Worm (Caenorhabditis elegans) whole organism, young adult: ENCODE data around the gene F08F8.9.
A peak's percentile ranks its signal among the peaks of the same experiment; 100 is the strongest.

ENCODE experiments used
- B0261.1 ChIP-seq: sonication (generic microtip); optimal IDR thresholded peaks from 2 replicates; lab custom pipeline; 2016; ENCODE audit warnings: mild to moderate bottlenecking, missing genetic modification characterization, moderate library complexity, missing compliant biosample characterization
- F33H1.4 ChIP-seq: fragments of 200-800 bp; sonication (Bioruptor generic); IDR thresholded peaks from 2 replicates; pipeline ENCODE4 v1.3.6; 2022; ENCODE audit warnings: missing genetic modification reagents, missing genetic modification characterization, missing compliant biosample characterization
- F39B2.1 ChIP-seq: fragments of 200-800 bp; sonication (Bioruptor generic); IDR thresholded peaks from 2 replicates; pipeline ENCODE4 v1.3.6; 2022; ENCODE audit warnings: missing genetic modification reagents, missing genetic modification characterization, missing compliant biosample characterization
- F55B11.4 ChIP-seq: sonication (generic microtip); optimal IDR thresholded peaks from 2 replicates; lab custom pipeline; 2016; ENCODE audit warnings: missing compliant biosample characterization, missing genetic modification characterization, borderline replicate concordance; ENCODE audit not compliant: insufficient read depth
- F57C9.4 ChIP-seq: sonication (generic microtip); optimal IDR thresholded peaks from 2 replicates; lab custom pipeline; 2017; ENCODE audit warnings: mild to moderate bottlenecking, missing genetic modification characterization, missing compliant biosample characterization
- K11D2.4 ChIP-seq: fragments of 200-800 bp; sonication (Bioruptor generic); IDR thresholded peaks from 2 replicates; pipeline ENCODE4 v1.3.6; 2022; ENCODE audit warnings: missing genetic modification reagents, missing genetic modification characterization, missing compliant biosample characterization
- T07F8.4 ChIP-seq: sonication (generic microtip); optimal IDR thresholded peaks from 2 replicates; lab custom pipeline; 2016; ENCODE audit warnings: mild to moderate bottlenecking, missing genetic modification characterization, moderate library complexity, missing compliant biosample characterization
- T26A5.8 ChIP-seq: sonication (generic microtip); optimal IDR thresholded peaks from 2 replicates; lab custom pipeline; 2016; ENCODE audit warnings: missing genetic modification characterization, missing compliant biosample characterization
- Y53F4B.3 ChIP-seq: fragments of 200-800 bp; sonication (Bioruptor generic); IDR thresholded peaks from 2 replicates; pipeline ENCODE4 v1.3.6; 2022; ENCODE audit warnings: missing genetic modification reagents, missing genetic modification characterization, missing compliant biosample characterization
- attf-5 ChIP-seq: fragments of 200-800 bp; sonication (Bioruptor generic); optimal IDR thresholded peaks from 2 replicates; lab custom pipeline; 2018; ENCODE audit warnings: mild to moderate bottlenecking, missing genetic modification characterization, missing compliant biosample characterization
- cebp-1 ChIP-seq, 2 experiments: fragments of 200-800 bp in 1 of 2; sonication (Bioruptor generic) in 1 of 2; sonication (generic microtip) in 1 of 2; IDR thresholded peaks in 1 of 2; optimal IDR thresholded peaks in 1 of 2; 2 replicates each; pipeline versions ENCODE4 v1.3.6 to Lab custom; 2017 to 2022; ENCODE audit warnings: missing compliant biosample characterization in 2 of 2, missing genetic modification characterization in 2 of 2, mild to moderate bottlenecking in 1 of 2, missing genetic modification reagents in 1 of 2, moderate library complexity in 1 of 2
- cebp-2 ChIP-seq: fragments of 200-800 bp; sonication (Bioruptor generic); IDR thresholded peaks from 2 replicates; pipeline ENCODE4 v1.3.6; 2022; ENCODE audit warnings: missing genetic modification characterization, missing compliant biosample characterization
- ceh-40 ChIP-seq: fragments of 200-800 bp; sonication (Bioruptor generic); IDR thresholded peaks from 2 replicates; pipeline ENCODE4 v1.3.6; 2022; ENCODE audit warnings: missing genetic modification characterization, missing compliant biosample characterization
- die-1 ChIP-seq: sonication (generic microtip); optimal IDR thresholded peaks from 2 replicates; lab custom pipeline; 2016; ENCODE audit warnings: missing genotype, mild to moderate bottlenecking, missing genetic modification characterization, missing compliant biosample characterization
- dox-1 ChIP-seq: fragments of 200-800 bp; sonication (Bioruptor generic); IDR thresholded peaks from 2 replicates; pipeline ENCODE4 v1.3.6; 2022; ENCODE audit warnings: missing genetic modification reagents, missing genetic modification characterization, missing compliant biosample characterization
- dpff-1 ChIP-seq: sonication (generic microtip); optimal IDR thresholded peaks from 2 replicates; lab custom pipeline; 2017; ENCODE audit warnings: mild to moderate bottlenecking, missing genetic modification characterization, missing compliant biosample characterization
- efl-1 ChIP-seq: fragments of 150-350 bp; optimal IDR thresholded peaks from 2 replicates; lab custom pipeline; 2014; ENCODE audit warnings: missing biosample characterization, missing genetic modification reagents, missing genetic modification characterization
- egl-18 ChIP-seq: fragments of 200-800 bp; sonication (Bioruptor generic); IDR thresholded peaks from 2 replicates; pipeline ENCODE4 v1.3.6; 2022; ENCODE audit warnings: missing genetic modification reagents, missing genetic modification characterization, missing compliant biosample characterization
- hlh-26 ChIP-seq: fragments of 200-800 bp; sonication (Bioruptor generic); conservative IDR thresholded peaks from 2 replicates; pipeline ENCODE4 v1.3.6; 2022; ENCODE audit warnings: missing genetic modification reagents, missing genetic modification characterization, missing compliant biosample characterization
- hsf-1 ChIP-seq: fragments of 200-800 bp; sonication (Bioruptor generic); IDR thresholded peaks from 2 replicates; pipeline ENCODE4 v1.3.6; 2022; ENCODE audit warnings: missing genetic modification reagents, missing genetic modification characterization, missing compliant biosample characterization
- let-526 ChIP-seq: fragments of 200-800 bp; sonication (Bioruptor generic); IDR thresholded peaks from 2 replicates; pipeline ENCODE4 v1.3.6; 2022; ENCODE audit warnings: missing genetic modification reagents, missing genetic modification characterization, missing compliant biosample characterization
- lin-40 ChIP-seq: sonication (generic microtip); optimal IDR thresholded peaks from 2 replicates; lab custom pipeline; 2016; ENCODE audit warnings: missing genetic modification characterization, mild to moderate bottlenecking, missing compliant biosample characterization, missing genotype, missing genetic modification reagents
- lir-1 ChIP-seq: fragments of 200-800 bp; sonication (Bioruptor generic); conservative IDR thresholded peaks from 2 replicates; pipeline ENCODE4 v1.3.6; 2022; ENCODE audit warnings: missing genetic modification reagents, missing genetic modification characterization, missing compliant biosample characterization
- madf-3 ChIP-seq: fragments of 200-800 bp; sonication (Bioruptor generic); IDR thresholded peaks from 2 replicates; pipeline ENCODE4 v1.3.6; 2022; ENCODE audit warnings: missing genetic modification reagents, missing genetic modification characterization, missing compliant biosample characterization
- madf-6 ChIP-seq: fragments of 200-800 bp; sonication (Bioruptor generic); IDR thresholded peaks from 2 replicates; pipeline ENCODE4 v1.3.6; 2022; ENCODE audit warnings: missing genetic modification reagents, missing genetic modification characterization, missing compliant biosample characterization
- madf-8 ChIP-seq: fragments of 200-800 bp; sonication (Bioruptor generic); conservative IDR thresholded peaks from 2 replicates; pipeline ENCODE4 v1.3.6; 2022; ENCODE audit warnings: missing genetic modification reagents, missing genetic modification characterization, missing compliant biosample characterization
- mel-28 ChIP-seq: sonication (generic microtip); optimal IDR thresholded peaks from 2 replicates; lab custom pipeline; 2016; ENCODE audit warnings: borderline replicate concordance, mild to moderate bottlenecking, missing genetic modification characterization, missing compliant biosample characterization
- mes-4 ChIP-seq: sonication (generic microtip); optimal IDR thresholded peaks from 2 replicates; lab custom pipeline; 2016; ENCODE audit warnings: missing genotype, missing genetic modification characterization, missing compliant biosample characterization
- nfyb-1 ChIP-seq: fragments of 200-800 bp; sonication (Bioruptor generic); IDR thresholded peaks from 2 replicates; pipeline ENCODE4 v1.3.6; 2022; ENCODE audit warnings: missing genetic modification reagents, missing genetic modification characterization, missing compliant biosample characterization
- nhr-27 ChIP-seq: fragments of 200-800 bp; sonication (Bioruptor generic); optimal IDR thresholded peaks from 2 replicates; lab custom pipeline; 2018; ENCODE audit warnings: mild to moderate bottlenecking, missing genetic modification characterization, moderate library complexity, missing compliant biosample characterization
- pbrm-1 ChIP-seq: fragments of 200-800 bp; sonication (Bioruptor generic); IDR thresholded peaks from 2 replicates; pipeline ENCODE4 v1.3.6; 2022; ENCODE audit warnings: missing genetic modification reagents, missing genetic modification characterization, missing compliant biosample characterization
- rpc-1 ChIP-seq, 2 experiments: fragments of 150-350 bp in 1 of 2; sonication (generic microtip) in 1 of 2; optimal IDR thresholded peaks; 2 replicates each; lab custom pipeline; 2014 to 2018; ENCODE audit warnings: missing biosample characterization in 1 of 2, missing genetic modification characterization in 1 of 2, missing genetic modification reagents in 1 of 2, missing genotype in 1 of 2
- snpc-1.1 ChIP-seq: sonication (generic microtip); optimal IDR thresholded peaks from 2 replicates; lab custom pipeline; 2017; ENCODE audit warnings: missing genetic modification characterization, mild to moderate bottlenecking, missing compliant biosample characterization, antibody characterized with exemption, moderate library complexity, missing genotype, missing genetic modification reagents; ENCODE audit not compliant: insufficient read depth
- sptf-2 ChIP-seq: fragments of 200-800 bp; sonication (Bioruptor generic); optimal IDR thresholded peaks from 2 replicates; lab custom pipeline; 2018; ENCODE audit warnings: mild to moderate bottlenecking, missing genetic modification characterization, missing compliant biosample characterization
- tbp1 ChIP-seq: fragments of 200-800 bp; sonication (Bioruptor generic); optimal IDR thresholded peaks from 2 replicates; lab custom pipeline; 2018; ENCODE audit warnings: mild to moderate bottlenecking, missing genetic modification characterization, missing compliant biosample characterization
- tlf-1 ChIP-seq: fragments of 200-800 bp; sonication (Bioruptor generic); optimal IDR thresholded peaks from 2 replicates; lab custom pipeline; 2018; ENCODE audit warnings: mild to moderate bottlenecking, missing genetic modification characterization, missing compliant biosample characterization
- unc-130 ChIP-seq: sonication (generic microtip); optimal IDR thresholded peaks from 2 replicates; lab custom pipeline; 2016; ENCODE audit warnings: missing genetic modification reagents, missing genetic modification characterization, missing compliant biosample characterization
- ztf-25 ChIP-seq: fragments of 200-800 bp; sonication (Bioruptor generic); IDR thresholded peaks from 2 replicates; pipeline ENCODE4 v1.3.6; 2022; ENCODE audit warnings: missing genetic modification reagents, missing genetic modification characterization, missing compliant biosample characterization
- ztf-26 ChIP-seq: sonication (generic microtip); optimal IDR thresholded peaks from 2 replicates; lab custom pipeline; 2017; ENCODE audit warnings: missing genetic modification characterization, missing compliant biosample characterization
- ztf-28 ChIP-seq: fragments of 200-800 bp; sonication (Bioruptor generic); IDR thresholded peaks from 2 replicates; pipeline ENCODE4 v1.3.6; 2022; ENCODE audit warnings: missing genetic modification reagents, missing genetic modification characterization, missing compliant biosample characterization

F08F8.9 gene

DNA sequence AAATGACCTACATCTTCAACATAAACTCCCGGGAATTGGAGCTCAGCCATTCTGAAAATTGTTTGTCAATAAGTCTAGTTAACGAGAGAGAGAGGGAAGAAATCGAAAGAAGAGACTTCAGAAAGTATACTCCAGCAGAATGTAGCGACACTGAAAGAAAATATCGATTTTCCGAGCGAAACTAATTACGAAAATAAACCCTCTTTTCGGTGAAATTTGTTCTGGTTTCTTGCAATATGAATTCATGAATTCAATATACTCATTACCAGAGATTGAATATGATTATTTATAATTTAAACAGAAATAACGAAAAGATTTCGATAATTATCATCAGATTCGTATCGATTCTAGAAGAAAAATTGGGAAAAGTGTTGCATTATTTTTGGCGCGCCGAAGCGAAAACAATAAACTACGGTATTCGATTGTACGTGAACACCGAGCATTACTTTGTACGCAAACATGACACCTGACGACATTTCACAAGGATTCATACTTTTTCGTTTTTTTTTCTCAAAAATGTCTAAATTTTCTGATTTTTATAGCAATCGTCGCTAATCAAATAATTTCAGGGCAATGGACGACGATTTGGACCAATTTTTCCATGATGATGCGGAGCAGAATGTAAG, 27.9 kb upstream of the F08F8.9 start, which contains the start of the genes hmg-4 and T20B12.3 (continued):
- TF ChIP-seq die-1 (tag; lab: Kevin White, UChicago) (no peak), efl-1 (GFP tag; lab: Kevin White, UChicago) (peak; percentile 93), ceh-40 (GFP tag; lab: Robert Waterston, UW) (no peak), madf-6 (GFP tag; lab: Robert Waterston, UW) (peak; percentile 87), lin-40 (tag; lab: Kevin White, UChicago) (no peak), dpff-1 (no peak), rpc-1 (optimal IDR thresholded peaks at IDR 0.05; lab: Kevin White, UChicago) (no peak), rpc-1 (tag; optimal IDR thresholded peaks at IDR 0.05; lab: Kevin White, UChicago) (no peak), nfyb-1 (0 out of 2 replicates have a peak, but pooled peaks have one; percentile 27), tlf-1 (GFP tag; lab: Kevin White, UChicago) (peak; percentile 7), F55B11.4 (tag; lab: Kevin White, UChicago) (no peak), mel-28 (no peak), F57C9.4 (no peak), dox-1 (peak; percentile 55), egl-18 (GFP tag; lab: Robert Waterston, UW) (no peak), ztf-25 (GFP tag; lab: Robert Waterston, UW) (no peak), madf-3 (GFP tag; lab: Robert Waterston, UW) (no peak), F33H1.4 (GFP tag; lab: Robert Waterston, UW) (peak; percentile 77), lir-1 (GFP tag; lab: Robert Waterston, UW) (no peak)

DNA sequence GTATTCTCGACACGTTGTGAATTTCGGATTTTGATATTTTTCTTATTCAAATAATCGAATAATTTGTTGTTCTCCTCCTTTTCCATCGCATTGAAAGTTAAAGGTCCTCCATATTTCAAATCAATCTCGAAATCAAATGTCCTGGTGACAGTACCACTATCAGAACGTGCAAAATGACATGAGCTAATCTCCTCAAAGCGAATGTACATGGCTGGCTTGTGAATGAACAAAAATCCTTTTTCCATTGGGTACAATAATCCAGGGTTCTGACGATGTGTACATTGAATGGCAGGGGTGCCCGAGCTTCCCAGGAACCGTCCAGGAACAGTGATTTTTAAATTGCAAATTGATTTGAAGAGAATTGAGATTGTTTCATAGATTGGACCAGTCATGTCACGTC, 26.3 kb upstream of the F08F8.9 start:
- TF ChIP-seq madf-8 (GFP tag; lab: Robert Waterston, UW) = no peak
- no peak for TF ChIP-seq Y53F4B.3 (GFP tag; lab: Robert Waterston, UW)

DNA sequence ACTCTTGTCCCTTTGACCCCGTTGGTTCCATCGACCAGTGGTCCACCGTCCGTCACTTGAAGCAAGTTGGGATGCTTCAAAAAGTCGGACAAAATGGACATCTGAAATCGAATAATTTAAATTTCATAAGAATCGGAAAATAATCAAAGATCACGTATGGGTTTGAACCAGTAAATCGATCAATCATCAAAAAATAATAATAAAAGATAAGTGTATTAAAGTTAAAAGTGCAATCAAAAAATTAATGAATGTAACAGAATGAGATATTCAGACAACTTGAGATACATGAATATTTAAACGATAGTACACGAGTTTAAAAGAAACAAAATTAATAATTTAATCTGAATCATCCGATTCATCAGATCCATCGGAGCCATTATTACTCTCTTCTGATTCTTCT, 25.2 kb upstream of the F08F8.9 start, which contains the start of gene T20B12.7:
T20B12.7 (minus strand) TSS at position 101 of the 400 bp plus-strand sequence.
- TF ChIP-seq pbrm-1 (0 out of 2 replicates have a peak, but pooled peaks have one; percentile 8), hlh-26 (no peak), F39B2.1 (GFP tag; lab: Robert Waterston, UW) (no peak), T07F8.4 (tag; lab: Kevin White, UChicago) (no peak), tbp1 (GFP tag; lab: Kevin White, UChicago) (peak; percentile 60)
- TF ChIP-seq, all 124 proteins: peak for 2

DNA sequence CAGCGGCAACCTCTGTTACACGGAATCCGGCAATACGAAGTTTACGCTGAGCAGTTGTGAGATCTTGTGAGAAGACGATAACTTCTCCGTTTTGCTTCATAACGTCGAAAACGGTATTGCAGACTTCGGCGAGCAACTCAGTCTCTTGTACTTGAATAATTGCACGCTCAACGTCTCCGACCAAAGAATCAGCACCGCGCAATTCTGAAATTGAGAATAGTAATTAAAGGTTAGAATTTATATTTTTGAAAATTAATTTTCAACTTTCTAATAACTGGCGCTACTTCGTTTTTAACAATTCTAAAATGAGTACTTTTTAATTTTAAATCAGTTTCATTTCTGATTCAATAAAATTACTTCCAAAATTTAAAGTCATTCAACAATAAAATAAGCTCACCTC, 24.8 kb upstream of the F08F8.9 start:
- TF ChIP-seq hsf-1 (GFP tag; lab: Robert Waterston, UW) (0 out of 2 replicates have a peak, but pooled peaks have one; percentile 36), B0261.1 (no peak)
- TF ChIP-seq, all 124 proteins: peak for 1

DNA sequence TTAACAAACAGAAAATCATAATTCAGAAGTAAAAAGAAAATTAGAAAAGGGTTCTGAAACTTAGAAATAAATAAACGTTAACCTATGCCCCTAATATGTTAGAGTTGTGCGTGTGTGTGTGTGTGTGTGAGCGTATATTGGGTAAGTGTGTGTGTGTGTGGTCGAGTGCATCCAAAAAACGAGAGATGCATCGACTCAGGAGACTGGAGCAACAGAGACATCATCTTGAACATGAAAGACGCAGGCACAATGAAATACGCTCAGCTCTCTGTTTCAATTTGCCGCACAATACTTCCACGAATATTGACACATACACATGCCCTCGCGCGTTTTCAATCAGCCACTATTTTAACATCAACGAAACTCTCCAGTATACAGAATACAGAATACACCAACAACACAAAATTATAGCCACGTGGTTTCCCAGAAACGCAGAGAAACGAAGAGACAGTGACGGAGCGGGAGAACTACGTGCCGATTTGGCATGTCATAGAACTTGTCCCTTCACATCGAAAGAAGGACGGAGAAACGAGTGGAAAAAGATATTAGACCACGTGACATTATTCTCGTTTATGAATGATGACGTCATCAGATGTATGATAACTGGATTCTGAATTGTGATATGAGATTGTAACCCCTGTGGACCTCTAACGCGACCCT, 22.5 kb upstream of the F08F8.9 start:
- TF ChIP-seq nfyb-1 = peak; percentile 29; the same call in 1 of the 2 replicates
- TF ChIP-seq sptf-2 = no peak
- TF ChIP-seq unc-130 (GFP tag; lab: Kevin White, UChicago) = no peak
- TF ChIP-seq ztf-26 (tag; lab: Kevin White, UChicago) = peak; percentile 86
- peak; percentile 69 for TF ChIP-seq attf-5 (GFP tag; lab: Kevin White, UChicago)
- TF ChIP-seq nhr-27 = no peak
- TF ChIP-seq cebp-1 (GFP tag; IDR thresholded peaks at IDR 0.05; lab: Robert Waterston, UW) = no peak
- peak; percentile 74 for TF ChIP-seq cebp-1 (tag; optimal IDR thresholded peaks at IDR 0.05; lab: Kevin White, UChicago)
- TF ChIP-seq lin-40 (tag; lab: Kevin White, UChicago) = peak; percentile 79
- no peak for TF ChIP-seq let-526
- TF ChIP-seq cebp-2 (GFP tag; lab: Robert Waterston, UW) = no peak
- TF ChIP-seq T26A5.8 = no peak
- TF ChIP-seq ztf-28 (GFP tag; lab: Robert Waterston, UW) = no peak
- TF ChIP-seq lir-1 (GFP tag; lab: Robert Waterston, UW) = no peak
- TF ChIP-seq K11D2.4 (GFP tag; lab: Robert Waterston, UW) = peak; percentile 63; the same call in 1 of the 2 replicates
- no peak for TF ChIP-seq snpc-1.1 (tag; lab: Kevin White, UChicago)
- TF ChIP-seq mes-4 = no peak
